Worm (Caenorhabditis elegans) whole organism, L1 larva: Measurements from ENCODE around the gene C02E7.10.

ENCODE experiments used
- C04F5.9 ChIP-seq: sonication (generic microtip); optimal IDR thresholded peaks from 2 replicates; lab custom pipeline; 2016; ENCODE audit warnings: missing genetic modification characterization, missing compliant biosample characterization
- C16A3.4 ChIP-seq: fragments of 150-350 bp; optimal IDR thresholded peaks from 2 replicates; lab custom pipeline; 2014; ENCODE audit warnings: missing biosample characterization, missing genetic modification characterization
- C34B4.2 ChIP-seq: sonication (generic microtip); optimal IDR thresholded peaks from 2 replicates; lab custom pipeline; 2017; ENCODE audit warnings: mild to moderate bottlenecking, missing genetic modification characterization, missing compliant biosample characterization
- aha-1 ChIP-seq: fragments of 150-350 bp; optimal IDR thresholded peaks from 2 replicates; lab custom pipeline; 2014; ENCODE audit warnings: missing biosample characterization, missing genetic modification characterization
- ama-1 ChIP-seq: fragments of 150-350 bp; optimal IDR thresholded peaks from 2 replicates; lab custom pipeline; 2014
- blmp-1 ChIP-seq: fragments of 150-350 bp; optimal IDR thresholded peaks from 2 replicates; lab custom pipeline; 2014; ENCODE audit warnings: missing biosample characterization, missing genetic modification characterization
- ceh-8 ChIP-seq: fragments of 200-800 bp; sonication (Bioruptor generic); optimal IDR thresholded peaks from 2 replicates; lab custom pipeline; 2018; ENCODE audit warnings: mild to moderate bottlenecking, missing genetic modification characterization, moderate library complexity, missing compliant biosample characterization
- ceh-82 ChIP-seq, 3 experiments: fragments of 150-350 bp in 1 of 3; sonication (generic microtip) in 2 of 3; optimal IDR thresholded peaks; 2 replicates each; lab custom pipeline; 2014 to 2017; ENCODE audit warnings: missing biosample characterization in 3 of 3, missing genetic modification characterization in 3 of 3
- ceh-88 ChIP-seq: fragments of 200-800 bp; sonication (Bioruptor generic); IDR thresholded peaks from 2 replicates; pipeline ENCODE4 v1.3.6; 2022; ENCODE audit warnings: missing genetic modification characterization, missing compliant biosample characterization
- ceh-90 ChIP-seq: sonication (generic microtip); optimal IDR thresholded peaks from 2 replicates; lab custom pipeline; 2016; ENCODE audit warnings: missing genetic modification characterization, missing compliant biosample characterization
- ces-1 ChIP-seq: fragments of 150-350 bp; optimal IDR thresholded peaks from 2 replicates; lab custom pipeline; 2014; ENCODE audit warnings: missing biosample characterization, missing genetic modification reagents, missing genetic modification characterization
- dpl-1 ChIP-seq, 3 experiments: fragments of 150-350 bp in 2 of 3; sonication (generic microtip) in 1 of 3; optimal IDR thresholded peaks; 2 replicates each; lab custom pipeline; 2014 to 2017; ENCODE audit warnings: missing biosample characterization in 3 of 3, missing genetic modification characterization in 3 of 3, missing genetic modification reagents in 3 of 3
- dsc-1 ChIP-seq: sonication (generic microtip); optimal IDR thresholded peaks from 2 replicates; lab custom pipeline; 2016; ENCODE audit warnings: mild to moderate bottlenecking, missing genetic modification characterization, missing compliant biosample characterization
- efl-3 ChIP-seq: fragments of 200-800 bp; sonication (Bioruptor generic); optimal IDR thresholded peaks from 2 replicates; lab custom pipeline; 2018; ENCODE audit warnings: mild to moderate bottlenecking, missing genetic modification characterization, missing compliant biosample characterization
- egl-13 ChIP-seq: sonication (generic microtip); optimal IDR thresholded peaks from 2 replicates; lab custom pipeline; 2016; ENCODE audit warnings: missing genotype, missing genetic modification reagents, missing genetic modification characterization, missing compliant biosample characterization
- egl-27 ChIP-seq, 2 experiments: fragments of 150-350 bp in 1 of 2; sonication (generic microtip); optimal IDR thresholded peaks; 3 replicates each; lab custom pipeline; 2017 to 2018; ENCODE audit warnings: missing biosample characterization in 2 of 2, missing genetic modification characterization in 2 of 2, missing genetic modification reagents in 2 of 2
- elt-3 ChIP-seq, 6 experiments: fragments of 150-350 bp in 1 of 6; sonication (generic microtip); optimal IDR thresholded peaks; 2 replicates each; lab custom pipeline; 2017 to 2018; ENCODE audit warnings: missing biosample characterization in 6 of 6, missing genetic modification characterization in 6 of 6, inconsistent platforms in 1 of 6
- fkh-10 ChIP-seq: sonication (generic microtip); optimal IDR thresholded peaks from 2 replicates; lab custom pipeline; 2017; ENCODE audit warnings: missing biosample characterization, missing genetic modification reagents, missing genetic modification characterization
- fos-1 ChIP-seq: fragments of 150-350 bp; optimal IDR thresholded peaks from 2 replicates; lab custom pipeline; 2014; ENCODE audit warnings: missing biosample characterization, missing genetic modification characterization
- grh-1 ChIP-seq: fragments of 200-800 bp; sonication (Bioruptor generic); IDR thresholded peaks from 2 replicates; pipeline ENCODE4 v1.3.6; 2022; ENCODE audit warnings: missing genetic modification reagents, missing genetic modification characterization, missing compliant biosample characterization
- hlh-17 ChIP-seq: fragments of 200-800 bp; sonication (Bioruptor generic); optimal IDR thresholded peaks from 2 replicates; lab custom pipeline; 2018; ENCODE audit warnings: missing genetic modification characterization, mild to moderate bottlenecking, missing compliant biosample characterization, moderate library complexity, borderline replicate concordance
- irx-1 ChIP-seq: sonication (generic microtip); optimal IDR thresholded peaks from 2 replicates; lab custom pipeline; 2016; ENCODE audit warnings: missing genetic modification characterization, missing compliant biosample characterization
- jun-1 ChIP-seq: fragments of 150-350 bp; optimal IDR thresholded peaks from 2 replicates; lab custom pipeline; 2014; ENCODE audit warnings: missing biosample characterization, missing genetic modification reagents, missing genetic modification characterization
- lin-13 ChIP-seq: fragments of 150-350 bp; optimal IDR thresholded peaks from 2 replicates; lab custom pipeline; 2014; ENCODE audit warnings: missing biosample characterization, missing genetic modification reagents, missing genetic modification characterization
- lin-35 ChIP-seq, 2 experiments: fragments of 150-350 bp; optimal IDR thresholded peaks; 2 replicates each; lab custom pipeline; 2014; ENCODE audit warnings: missing biosample characterization in 2 of 2, missing genetic modification characterization in 2 of 2, missing genetic modification reagents in 2 of 2
- lir-3 ChIP-seq: sonication (generic microtip); optimal IDR thresholded peaks from 2 replicates; lab custom pipeline; 2016; ENCODE audit warnings: mild to moderate bottlenecking, missing genetic modification characterization, moderate library complexity, missing compliant biosample characterization; ENCODE audit not compliant: poor library complexity
- lsy-2 ChIP-seq, 2 experiments: fragments of 150-350 bp; optimal IDR thresholded peaks; 2 replicates each; lab custom pipeline; 2014; ENCODE audit warnings: missing biosample characterization in 2 of 2, missing genetic modification characterization in 2 of 2
- mab-9 ChIP-seq: fragments of 200-800 bp; sonication (Bioruptor generic); IDR thresholded peaks from 2 replicates; pipeline ENCODE4 v1.3.6; 2022; ENCODE audit warnings: missing genetic modification reagents, missing genetic modification characterization, missing compliant biosample characterization
- mdl-1 ChIP-seq, 2 experiments: fragments of 150-350 bp; optimal IDR thresholded peaks; 2 replicates each; lab custom pipeline; 2014 to 2017; ENCODE audit warnings: missing biosample characterization in 2 of 2, missing genetic modification characterization in 2 of 2, inconsistent platforms in 1 of 2
- mef-2 ChIP-seq: fragments of 150-350 bp; optimal IDR thresholded peaks from 2 replicates; lab custom pipeline; 2014; ENCODE audit warnings: missing biosample characterization, missing genetic modification characterization
- nhr-11 ChIP-seq: fragments of 150-350 bp; optimal IDR thresholded peaks from 2 replicates; lab custom pipeline; 2014; ENCODE audit warnings: missing biosample characterization, missing genetic modification characterization
- nhr-12 ChIP-seq: sonication (generic microtip); optimal IDR thresholded peaks from 2 replicates; lab custom pipeline; 2017; ENCODE audit warnings: missing biosample characterization, missing genetic modification characterization
- nhr-20 ChIP-seq: sonication (generic microtip); optimal IDR thresholded peaks from 2 replicates; lab custom pipeline; 2016; ENCODE audit warnings: mild to moderate bottlenecking, missing genetic modification characterization, missing compliant biosample characterization
- nhr-237 ChIP-seq: fragments of 150-350 bp; optimal IDR thresholded peaks from 2 replicates; lab custom pipeline; 2014; ENCODE audit warnings: missing biosample characterization, missing genetic modification characterization
- nhr-28 ChIP-seq: fragments of 150-350 bp; optimal IDR thresholded peaks from 2 replicates; lab custom pipeline; 2014; ENCODE audit warnings: missing biosample characterization, missing genetic modification characterization
- nhr-77 ChIP-seq: fragments of 150-350 bp; optimal IDR thresholded peaks from 2 replicates; lab custom pipeline; 2014; ENCODE audit warnings: missing biosample characterization, missing genetic modification characterization
- nhr-85 ChIP-seq: sonication (generic microtip); peaks from one replicate; lab custom pipeline; 2016; ENCODE audit warnings: missing genetic modification characterization, inconsistent platforms, missing compliant biosample characterization
- pax-3 ChIP-seq: fragments of 200-800 bp; sonication (Bioruptor generic); optimal IDR thresholded peaks from 2 replicates; lab custom pipeline; 2018; ENCODE audit warnings: mild to moderate bottlenecking, missing genetic modification characterization, moderate library complexity, missing compliant biosample characterization
- pqm-1 ChIP-seq: sonication (generic microtip); optimal IDR thresholded peaks from 3 replicates; lab custom pipeline; 2017; ENCODE audit warnings: missing biosample characterization, missing genetic modification characterization
- skn-1 ChIP-seq: fragments of 150-350 bp; optimal IDR thresholded peaks from 2 replicates; lab custom pipeline; 2014; ENCODE audit warnings: missing biosample characterization, missing genetic modification characterization
- snu-23 ChIP-seq: sonication (generic microtip); optimal IDR thresholded peaks from 2 replicates; lab custom pipeline; 2016; ENCODE audit warnings: missing genetic modification characterization, missing compliant biosample characterization
- sptf-1 ChIP-seq: fragments of 150-350 bp; optimal IDR thresholded peaks from 2 replicates; lab custom pipeline; 2014; ENCODE audit warnings: missing biosample characterization, missing genetic modification characterization
- swsn-7 ChIP-seq: sonication (generic microtip); optimal IDR thresholded peaks from 2 replicates; lab custom pipeline; 2016; ENCODE audit warnings: missing genetic modification characterization, missing compliant biosample characterization
- tbx-2 ChIP-seq: sonication (generic microtip); optimal IDR thresholded peaks from 2 replicates; lab custom pipeline; 2016; ENCODE audit warnings: missing genetic modification characterization, missing compliant biosample characterization
- unc-130 ChIP-seq: fragments of 150-350 bp; optimal IDR thresholded peaks from 2 replicates; lab custom pipeline; 2017; ENCODE audit warnings: missing biosample characterization, missing genetic modification characterization, inconsistent platforms
- unc-30 ChIP-seq: sonication (generic microtip); optimal IDR thresholded peaks from 2 replicates; lab custom pipeline; 2017; ENCODE audit warnings: missing biosample characterization, missing genetic modification characterization
- unc-98 ChIP-seq: fragments of 200-800 bp; sonication (Bioruptor generic); IDR thresholded peaks from 2 replicates; pipeline ENCODE4 v1.3.6; 2022; ENCODE audit warnings: missing genetic modification characterization, missing compliant biosample characterization
- vab-15 ChIP-seq: sonication (generic microtip); optimal IDR thresholded peaks from 2 replicates; lab custom pipeline; 2017; ENCODE audit warnings: missing genotype, mild to moderate bottlenecking, missing genetic modification characterization, missing compliant biosample characterization
- xbp-1 ChIP-seq: sonication (generic microtip); optimal IDR thresholded peaks from 2 replicates; lab custom pipeline; 2016; ENCODE audit warnings: missing genetic modification characterization, missing compliant biosample characterization
- ztf-4 ChIP-seq: fragments of 150-350 bp; optimal IDR thresholded peaks from 2 replicates; lab custom pipeline; 2014; ENCODE audit warnings: missing biosample characterization, missing genetic modification characterization

C02E7.10 gene

ce11 chrV:4913853-4914252 is 19.0 kb downstream of the C02E7.10 start:
- TF ChIP-seq ceh-90 (no peak), unc-98 (no peak), nhr-237 (tag; lab: Kevin White, UChicago) (no peak), C34B4.2 (tag; lab: Kevin White, UChicago) (no peak), nhr-12 (tag; lab: Kevin White, UChicago) (no peak), xbp-1 (tag; lab: Kevin White, UChicago) (no peak), hlh-17 (GFP tag; lab: Kevin White, UChicago) (no peak), grh-1 (GFP tag; lab: Robert Waterston, UW) (no peak), sptf-1 (tag; lab: Kevin White, UChicago) (no peak), tbx-2 (tag; lab: Kevin White, UChicago) (no peak), pax-3 (tag; lab: Kevin White, UChicago) (no peak), elt-3 (tag; optimal IDR thresholded peaks at IDR 0.05; lab: Kevin White, UChicago) (no peak), swsn-7 (tag; lab: Kevin White, UChicago) (no peak), C16A3.4 (tag; lab: Kevin White, UChicago) (no peak), lin-13 (no peak), dpl-1 (GFP tag; optimal IDR thresholded peaks at IDR 0.05; lab: Kevin White, UChicago) (no peak), mef-2 (tag; lab: Kevin White, UChicago) (no peak), vab-15 (tag; lab: Kevin White, UChicago) (no peak), nhr-11 (tag; lab: Kevin White, UChicago) (no peak), lir-3 (tag; lab: Kevin White, UChicago) (no peak)

ce11 chrV:4912313-4912712 is 20.5 kb downstream of the C02E7.10 start, which contains the start of gene H23N18.5:
H23N18.5 (minus strand) TSS chrV:4912381.
- TF ChIP-seq skn-1 (tag; lab: Kevin White, UChicago), result no peak
- TF ChIP-seq ztf-4, result peak; percentile 10
- peak; percentile 10 for TF ChIP-seq blmp-1
- TF ChIP-seq nhr-28 (tag; lab: Kevin White, UChicago), result no peak

- TF ChIP-seq unc-130 (tag; lab: Kevin White, UChicago) (no peak), dsc-1 (tag; lab: Kevin White, UChicago) (no peak), mdl-1 (tag; optimal IDR thresholded peaks at IDR 0.05; lab: Kevin White, UChicago) (no peak), skn-1 (tag; lab: Kevin White, UChicago) (peak; percentile 52), ceh-88 (GFP tag; lab: Robert Waterston, UW) (no peak), egl-27 (tag; optimal IDR thresholded peaks at IDR 0.05; lab: Kevin White, UChicago) (no peak), pqm-1 (no peak), mab-9 (GFP tag; lab: Robert Waterston, UW) (no peak), nhr-85 (tag; lab: Kevin White, UChicago) (peak; percentile 90), xbp-1 (tag; lab: Kevin White, UChicago) (no peak), fos-1 (no peak), irx-1 (no peak), egl-13 (tag; lab: Kevin White, UChicago) (no peak), fkh-10 (no peak), aha-1 (tag; lab: Kevin White, UChicago) (no peak), lin-13 (no peak), ama-1 (lab: Kevin White, UChicago) (no peak), jun-1 (tag; lab: Kevin White, UChicago) (no peak), lin-35 (GFP tag; optimal IDR thresholded peaks at IDR 0.05; lab: Kevin White, UChicago) (no peak), dpl-1 (GFP tag; optimal IDR thresholded peaks at IDR 0.05; lab: Kevin White, UChicago) (no peak), sptf-1 (tag; lab: Kevin White, UChicago) (no peak), ceh-82 (tag; optimal IDR thresholded peaks at IDR 0.05; lab: Kevin White, UChicago) (no peak), unc-30 (tag; lab: Kevin White, UChicago) (no peak), lsy-2 (tag; optimal IDR thresholded peaks at IDR 0.05; lab: Kevin White, UChicago) (no peak), hlh-17 (GFP tag; lab: Kevin White, UChicago) (no peak), nhr-20 (tag; lab: Kevin White, UChicago) (peak; percentile 86), efl-3 (GFP tag; lab: Kevin White, UChicago) (no peak), ztf-4 (no peak), nhr-77 (tag; lab: Kevin White, UChicago) (no peak), mef-2 (tag; lab: Kevin White, UChicago) (no peak), vab-15 (tag; lab: Kevin White, UChicago) (no peak), C04F5.9 (tag; lab: Kevin White, UChicago) (no peak), blmp-1 (no peak), ceh-8 (GFP tag; lab: Kevin White, UChicago) (no peak), snu-23 (GFP tag; lab: Kevin White, UChicago) (peak; percentile 48), ces-1 (no peak)
These were observed 24.3 kb downstream of the C02E7.10 start, which contains the start of gene ugt-13 for ce11 chrV:4908591-4908990. ugt-13 (plus strand) TSS chrV:4908884.
